Worm (Caenorhabditis elegans): ENCODE data around the gene irld-9.

DNA sequence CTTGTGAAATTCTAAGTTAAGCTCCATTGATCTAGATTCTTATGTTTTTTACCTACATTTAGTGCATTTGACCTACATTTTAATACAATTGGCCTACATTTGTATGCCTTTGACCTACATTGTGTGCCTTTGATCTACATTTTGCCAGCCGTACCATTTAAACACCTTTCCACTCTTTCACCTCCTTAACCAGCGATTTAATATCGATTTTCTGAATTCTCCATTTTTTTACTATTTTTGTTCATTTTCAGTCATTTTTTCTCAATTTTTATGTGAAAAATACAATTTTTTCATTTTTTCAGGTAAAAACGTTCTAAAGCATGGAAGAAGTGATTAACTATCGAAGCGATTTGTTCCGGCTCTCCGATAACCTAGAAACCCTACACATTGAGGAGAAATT lies 25.8 kb downstream of the irld-9 start, which contains the start of gene btb-7:
- TF ChIP-seq unc-130 (GFP tag; optimal IDR thresholded peaks at IDR 0.05) (no peak), lsy-27 (tag; optimal IDR thresholded peaks at IDR 0.05; ENCODE audit: borderline replicate concordance, insufficient read depth) (no peak), ztf-28 (GFP tag; IDR thresholded peaks at IDR 0.05) (no peak), K11D2.4 (GFP tag; IDR thresholded peaks at IDR 0.05) (no peak), F57C9.4 (tag; optimal IDR thresholded peaks at IDR 0.05) (no peak), dpl-1 (GFP tag; optimal IDR thresholded peaks at IDR 0.05) (no peak), B0261.1 (tag; optimal IDR thresholded peaks at IDR 0.05) (no peak), T07F8.4 (tag; optimal IDR thresholded peaks at IDR 0.05) (no peak), let-607 (tag; optimal IDR thresholded peaks at IDR 0.05) (no peak), ama-1 (optimal IDR thresholded peaks at IDR 0.05) (no peak), ama-1 (GFP tag; optimal IDR thresholded peaks at IDR 0.05) (no peak), F37B4.10 (GFP tag; IDR thresholded peaks at IDR 0.05) (no peak), nhr-80 (tag; optimal IDR thresholded peaks at IDR 0.05) (no peak), sptf-2 (GFP tag; optimal IDR thresholded peaks at IDR 0.05) (no peak)
